Worm (Caenorhabditis elegans): ENCODE measurements around the gene AH9.4.

The AH9.4 gene

DNA sequence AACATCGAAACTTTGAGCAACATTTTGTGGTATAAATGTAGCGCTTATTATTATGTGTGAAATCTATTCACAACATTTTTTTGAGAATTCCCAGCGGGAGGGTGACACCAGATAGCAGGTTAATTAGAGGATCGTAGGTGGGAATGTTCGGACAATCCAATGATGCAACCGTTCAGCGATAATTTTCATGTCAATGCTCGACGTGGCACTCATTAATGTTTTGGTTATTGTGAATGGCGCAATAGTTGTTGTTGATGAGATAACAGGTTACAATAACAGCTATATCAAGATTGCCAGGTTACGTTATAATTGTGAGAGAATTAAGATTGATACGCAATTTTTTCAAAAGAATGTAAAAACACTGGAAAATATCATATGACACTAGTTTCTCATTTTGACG is 42.8 kb downstream of the AH9.4 start:
- no peak for TF ChIP-seq elt-3 (tag; optimal IDR thresholded peaks at IDR 0.05)
- TF ChIP-seq bed-3 (GFP tag; optimal IDR thresholded peaks at IDR 0.05) = no peak
- TF ChIP-seq pha-4 (tag; optimal IDR thresholded peaks at IDR 0.05) = no peak
- TF ChIP-seq unc-39 (tag; optimal IDR thresholded peaks at IDR 0.05) = no peak
- no peak for TF ChIP-seq ceh-39 (tag; optimal IDR thresholded peaks at IDR 0.05)
- TF ChIP-seq zip-8 (tag; optimal IDR thresholded peaks at IDR 0.05) = peak; percentile 69
- TF ChIP-seq ztf-11 (tag; optimal IDR thresholded peaks at IDR 0.05) = no peak
- TF ChIP-seq elt-1 (tag; optimal IDR thresholded peaks at IDR 0.05; ENCODE audit: borderline replicate concordance, insufficient read depth) = peak; percentile 12
- peak; percentile 94 for TF ChIP-seq nhr-2 (tag; optimal IDR thresholded peaks at IDR 0.05)
- TF ChIP-seq M03D4.4 (tag; optimal IDR thresholded peaks at IDR 0.05) = no peak
- no peak for TF ChIP-seq sem-2 (GFP tag; optimal IDR thresholded peaks at IDR 0.05)
- TF ChIP-seq nhr-237 (tag; optimal IDR thresholded peaks at IDR 0.05) = no peak
- TF ChIP-seq hlh-1 (tag; optimal IDR thresholded peaks at IDR 0.05) = no peak

DNA sequence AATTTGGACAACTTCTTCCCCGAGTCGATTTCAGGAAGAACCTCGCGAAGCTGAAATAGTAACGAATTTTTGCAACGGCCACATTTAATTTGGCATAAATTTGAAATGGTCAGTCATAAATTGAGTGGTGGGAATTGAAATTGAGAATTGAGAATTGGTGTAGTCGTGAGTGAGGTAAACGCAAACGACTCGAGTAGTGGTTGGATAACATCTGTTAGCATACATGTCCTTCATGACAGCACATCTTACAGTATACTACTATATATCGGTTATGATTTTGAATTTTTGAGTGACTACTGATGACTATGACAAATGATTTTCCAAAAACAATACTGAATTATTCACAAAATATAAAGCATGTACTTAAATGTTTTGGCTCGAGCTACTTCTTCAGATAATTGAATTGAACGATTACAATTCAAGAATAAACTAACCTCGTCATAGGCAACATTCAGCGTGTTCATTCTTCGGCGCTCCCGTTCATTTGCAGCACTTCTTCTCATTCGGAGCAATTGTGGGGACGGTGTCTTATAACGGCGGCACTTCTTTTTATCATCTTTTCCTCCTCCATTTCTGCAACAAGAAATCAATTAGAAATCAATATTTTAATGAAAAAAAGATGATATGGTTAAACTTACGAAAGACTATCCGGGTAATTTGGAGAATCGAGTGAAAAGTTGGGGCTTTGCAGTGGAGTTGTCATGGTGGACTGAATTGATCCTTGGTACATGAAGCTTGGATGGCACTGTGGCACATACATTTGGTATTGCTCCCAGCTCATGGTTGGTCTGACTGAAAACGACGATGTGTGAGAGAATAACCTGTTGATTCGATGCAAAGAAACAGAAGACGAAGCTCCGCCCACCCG is 44.6 kb downstream of the AH9.4 start, which contains the start of gene lin-32:
Gene lin-32 (minus strand): TSS at position 818 of the 868 bp plus-strand sequence.
- TF ChIP-seq mls-2 (tag; optimal IDR thresholded peaks at IDR 0.05) = no peak
- peak; percentile 75 for TF ChIP-seq lin-32 (GFP tag; optimal IDR thresholded peaks at IDR 0.05)
- TF ChIP-seq flh-1 (GFP tag; optimal IDR thresholded peaks at IDR 0.05) = no peak
- no peak for TF ChIP-seq ham-2 (GFP tag; optimal IDR thresholded peaks at IDR 0.05)
- no peak for TF ChIP-seq ceh-39 (tag; optimal IDR thresholded peaks at IDR 0.05)

DNA sequence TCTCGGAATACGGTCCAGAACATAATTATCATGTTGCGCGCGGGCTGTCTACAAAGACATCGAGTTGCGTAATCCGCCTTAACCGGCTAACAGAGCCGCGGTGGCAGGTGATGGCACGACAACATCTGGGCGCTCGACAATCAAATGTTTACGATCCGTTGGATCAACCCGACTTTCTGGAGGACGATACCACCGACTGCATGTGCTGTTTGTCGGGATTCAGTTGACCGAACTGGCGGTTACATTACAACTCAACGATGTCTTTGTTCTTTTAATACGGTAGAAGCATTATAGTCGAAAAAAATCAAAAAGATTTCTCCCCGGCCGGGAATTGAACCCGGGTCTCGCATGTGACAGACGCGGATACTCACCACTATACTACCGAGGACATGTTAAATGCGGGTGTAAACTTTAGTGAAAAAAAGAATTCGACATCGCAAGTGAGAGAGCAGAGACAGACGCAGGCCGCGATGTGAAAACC is 47.2 kb downstream of the AH9.4 start:
- peak; percentile 95 for TF ChIP-seq lin-32 (GFP tag; optimal IDR thresholded peaks at IDR 0.05)
- peak; percentile 30 for TF ChIP-seq ces-1 (GFP tag; optimal IDR thresholded peaks at IDR 0.05)
- TF ChIP-seq hlh-1 (tag; optimal IDR thresholded peaks at IDR 0.05) = peak; percentile 26
- TF ChIP-seq ceh-43 (GFP tag; optimal IDR thresholded peaks at IDR 0.05) = peak; percentile 72
- peak; percentile 67 for TF ChIP-seq flh-1 (GFP tag; optimal IDR thresholded peaks at IDR 0.05)
- peak; percentile 20 for TF ChIP-seq zip-8 (tag; optimal IDR thresholded peaks at IDR 0.05)
- peak; percentile 0 for TF ChIP-seq nhr-28 (tag; optimal IDR thresholded peaks at IDR 0.05)
- TF ChIP-seq drap-1 (GFP tag; optimal IDR thresholded peaks at IDR 0.05) = peak; percentile 84
- TF ChIP-seq lin-13 (tag; optimal IDR thresholded peaks at IDR 0.05) = no peak
- peak; percentile 64 for TF ChIP-seq mep-1 (tag; optimal IDR thresholded peaks at IDR 0.05)
- TF ChIP-seq mls-2 (tag; optimal IDR thresholded peaks at IDR 0.05) = peak; percentile 84
- peak; percentile 55 for TF ChIP-seq ztf-11 (tag; optimal IDR thresholded peaks at IDR 0.05)
- TF ChIP-seq bed-3 (GFP tag; optimal IDR thresholded peaks at IDR 0.05) = peak; percentile 71
- TF ChIP-seq blmp-1 (tag; optimal IDR thresholded peaks at IDR 0.05) = no peak
- peak; percentile 94 for TF ChIP-seq nhr-2 (tag; optimal IDR thresholded peaks at IDR 0.05)
- TF ChIP-seq tbx-8 (GFP tag; optimal IDR thresholded peaks at IDR 0.05) = no peak
- peak; percentile 69 for TF ChIP-seq sem-2 (GFP tag; optimal IDR thresholded peaks at IDR 0.05)
- TF ChIP-seq mab-5 (tag; optimal IDR thresholded peaks at IDR 0.05) = no peak
- TF ChIP-seq unc-62 (GFP tag; optimal IDR thresholded peaks at IDR 0.05) = peak; percentile 25
- TF ChIP-seq pha-4 (tag; optimal IDR thresholded peaks at IDR 0.05) = no peak
- TF ChIP-seq cnd-1 (tag; optimal IDR thresholded peaks at IDR 0.05) = peak; percentile 80
- no peak for TF ChIP-seq nhr-76 (tag; optimal IDR thresholded peaks at IDR 0.05)
- TF ChIP-seq elt-3 (tag; optimal IDR thresholded peaks at IDR 0.05) = no peak
- peak; percentile 92 for TF ChIP-seq sptf-1 (tag; optimal IDR thresholded peaks at IDR 0.05)
- peak; percentile 83 for TF ChIP-seq M03D4.4 (tag; optimal IDR thresholded peaks at IDR 0.05)
- TF ChIP-seq ceh-83 (GFP tag; optimal IDR thresholded peaks at IDR 0.05) = peak; percentile 86
- peak; percentile 73 for TF ChIP-seq unc-120 (tag; optimal IDR thresholded peaks at IDR 0.05; ENCODE audit: poor library complexity, severe bottlenecking)
- TF ChIP-seq ceh-39 (tag; optimal IDR thresholded peaks at IDR 0.05) = no peak
- peak; percentile 18 for TF ChIP-seq lsy-2 (tag; optimal IDR thresholded peaks at IDR 0.05)
- no peak for TF ChIP-seq snpc-4 (tag; optimal IDR thresholded peaks at IDR 0.05)
- TF ChIP-seq nhr-237 (tag; optimal IDR thresholded peaks at IDR 0.05) = peak; percentile 38
- TF ChIP-seq ham-2 (GFP tag; optimal IDR thresholded peaks at IDR 0.05) = peak; percentile 73
- no peak for TF ChIP-seq elt-1 (tag; optimal IDR thresholded peaks at IDR 0.05; ENCODE audit: borderline replicate concordance, insufficient read depth)
- no peak for TF ChIP-seq nhr-12 (tag; optimal IDR thresholded peaks at IDR 0.05)
- no peak for TF ChIP-seq unc-39 (tag; optimal IDR thresholded peaks at IDR 0.05)

Measured in whole organism, mixed stage, embryonic.